Worm (Caenorhabditis elegans) whole organism, L2 larva: ENCODE measurements around the gene cnc-6.

ENCODE experiments used
- lin-11 ChIP-seq: fragments of 150-350 bp; sonication (generic microtip); optimal IDR thresholded peaks from 2 replicates; lab custom pipeline; 2014; ENCODE audit warnings: missing biosample characterization, missing genetic modification characterization, inconsistent platforms, mixed read lengths
- mab-5 ChIP-seq: fragments of 150-350 bp; optimal IDR thresholded peaks from 2 replicates; lab custom pipeline; 2014; ENCODE audit warnings: missing biosample characterization, missing genetic modification characterization
- nhr-21 ChIP-seq: fragments of 150-350 bp; optimal IDR thresholded peaks from 2 replicates; lab custom pipeline; 2014; ENCODE audit warnings: missing biosample characterization, missing genetic modification characterization
- nhr-237 ChIP-seq: fragments of 150-350 bp; optimal IDR thresholded peaks from 2 replicates; lab custom pipeline; 2014; ENCODE audit warnings: missing biosample characterization, missing genetic modification characterization
- snpc-4 ChIP-seq: fragments of 150-350 bp; optimal IDR thresholded peaks from 2 replicates; lab custom pipeline; 2014; ENCODE audit warnings: missing biosample characterization, missing genetic modification characterization
- unc-62 ChIP-seq: fragments of 150-350 bp; optimal IDR thresholded peaks from 2 replicates; lab custom pipeline; 2014; ENCODE audit warnings: missing biosample characterization, missing genetic modification reagents, missing genetic modification characterization
- zag-1 ChIP-seq: fragments of 150-350 bp; optimal IDR thresholded peaks from 2 replicates; lab custom pipeline; 2014; ENCODE audit warnings: missing biosample characterization, missing genetic modification characterization
- ztf-11 ChIP-seq: sonication (generic microtip); optimal IDR thresholded peaks from 2 replicates; lab custom pipeline; 2017; ENCODE audit warnings: missing biosample characterization, missing genetic modification characterization

Gene cnc-6

DNA sequence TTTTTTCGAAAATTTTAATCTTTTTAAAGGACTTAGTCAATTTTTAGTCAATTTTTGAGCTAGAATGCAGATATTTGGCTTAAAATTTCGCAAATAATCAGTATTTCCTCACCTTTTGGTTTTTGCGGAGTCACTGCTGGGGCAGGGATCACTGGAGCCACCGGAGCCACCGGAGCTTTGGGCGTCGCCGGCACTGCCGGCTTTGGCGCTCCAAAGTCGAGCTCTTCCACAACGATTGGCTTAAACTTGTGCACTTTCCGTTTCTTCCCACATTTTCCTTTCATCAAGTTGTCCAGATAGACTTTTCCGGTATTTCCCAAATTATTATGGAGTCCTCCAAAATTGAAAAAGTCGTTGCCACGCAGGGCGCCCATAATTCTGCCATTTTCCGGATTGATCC lies 51.0 kb downstream of the cnc-6 start:
- TF ChIP-seq nhr-237 (tag; lab: Kevin White, UChicago) (no peak), lin-11 (tag; lab: Kevin White, UChicago) (no peak), zag-1 (tag; lab: Kevin White, UChicago) (no peak), nhr-21 (tag; lab: Kevin White, UChicago) (no peak), ztf-11 (no peak), mab-5 (tag; lab: Kevin White, UChicago) (no peak), snpc-4 (tag; lab: Kevin White, UChicago) (no peak), unc-62 (GFP tag; lab: Kevin White, UChicago) (no peak)
